Fruit fly (Drosophila melanogaster) Kc167 (cell line): ENCODE measurements around the gene FoxL1.

Source experiments
- Myc ChIP-seq: fragments of >200 bp; optimal IDR thresholded peaks from 2 replicates; lab custom pipeline; 2017; ENCODE audit warnings: missing external identifiers
- insv ChIP-seq: fragments of >200 bp; optimal IDR thresholded peaks from 3 replicates; lab custom pipeline; 2018; ENCODE audit warnings: missing external identifiers
- ttk ChIP-seq: sonication (Bioruptor generic); optimal IDR thresholded peaks from 2 replicates; lab custom pipeline; 2017; ENCODE audit warnings: missing external identifiers

dm6 chr3L:4021260-4021831 is 2.7 kb downstream of the FoxL1 start, which contains the start of gene Mul1:
- TF ChIP-seq ttk (lab: Kevin White, UChicago) (no peak), insv (lab: Kevin White, UChicago) (no peak), Myc (lab: Kevin White, UChicago) (no peak)
